Worm (Caenorhabditis elegans) whole organism, L4 larva: ENCODE measurements around the gene ztf-29.

Experiments used
- jun-1 ChIP-seq: fragments of 150-350 bp; optimal IDR thresholded peaks from 2 replicates; lab custom pipeline; 2014; ENCODE audit warnings: missing biosample characterization, missing genetic modification reagents, missing genetic modification characterization
- lin-15B ChIP-seq: fragments of 150-350 bp; sonication (generic microtip); optimal IDR thresholded peaks from 3 replicates; lab custom pipeline; 2014; ENCODE audit warnings: missing biosample characterization, missing genetic modification characterization
- lsy-2 ChIP-seq, 2 experiments: fragments of 150-350 bp in 1 of 2; sonication (generic microtip) in 1 of 2; optimal IDR thresholded peaks; 2 replicates each; lab custom pipeline; 2014 to 2017; ENCODE audit warnings: missing biosample characterization in 2 of 2, missing genetic modification characterization in 2 of 2
- mdl-1 ChIP-seq, 2 experiments: fragments of 150-350 bp in 1 of 2; sonication (generic microtip) in 1 of 2; optimal IDR thresholded peaks; 2 replicates each; lab custom pipeline; 2014 to 2017; ENCODE audit warnings: missing biosample characterization in 2 of 2, missing genetic modification characterization in 2 of 2
- nhr-237 ChIP-seq: sonication (generic microtip); optimal IDR thresholded peaks from 2 replicates; lab custom pipeline; 2017; ENCODE audit warnings: missing biosample characterization, missing genetic modification characterization
- nhr-77 ChIP-seq: fragments of 150-350 bp; optimal IDR thresholded peaks from 2 replicates; lab custom pipeline; 2014; ENCODE audit warnings: missing biosample characterization, missing genetic modification characterization
- snpc-4 ChIP-seq: fragments of 150-350 bp; optimal IDR thresholded peaks from 2 replicates; lab custom pipeline; 2014; ENCODE audit warnings: missing biosample characterization, missing genetic modification characterization
- unc-130 ChIP-seq: sonication (generic microtip); optimal IDR thresholded peaks from 2 replicates; lab custom pipeline; 2016; ENCODE audit warnings: missing genetic modification reagents, missing genetic modification characterization, missing compliant biosample characterization
- unc-62 ChIP-seq, 3 experiments: fragments of 150-350 bp in 1 of 3; sonication (generic microtip); optimal IDR thresholded peaks in 2 of 3; peaks in 1 of 3; 1 replicate in 1 of 3; 2 replicates in 2 of 3; lab custom pipeline; 2014 to 2017; ENCODE audit warnings: missing biosample characterization in 3 of 3, missing genetic modification characterization in 3 of 3, missing genetic modification reagents in 3 of 3, missing genotype in 1 of 3
- ztf-11 ChIP-seq: fragments of 150-350 bp; optimal IDR thresholded peaks from 2 replicates; lab custom pipeline; 2014; ENCODE audit warnings: missing biosample characterization, missing genetic modification characterization
- ztf-7 ChIP-seq: fragments of 150-350 bp; optimal IDR thresholded peaks from 2 replicates; lab custom pipeline; 2014; ENCODE audit warnings: missing biosample characterization, missing genetic modification characterization

DNA sequence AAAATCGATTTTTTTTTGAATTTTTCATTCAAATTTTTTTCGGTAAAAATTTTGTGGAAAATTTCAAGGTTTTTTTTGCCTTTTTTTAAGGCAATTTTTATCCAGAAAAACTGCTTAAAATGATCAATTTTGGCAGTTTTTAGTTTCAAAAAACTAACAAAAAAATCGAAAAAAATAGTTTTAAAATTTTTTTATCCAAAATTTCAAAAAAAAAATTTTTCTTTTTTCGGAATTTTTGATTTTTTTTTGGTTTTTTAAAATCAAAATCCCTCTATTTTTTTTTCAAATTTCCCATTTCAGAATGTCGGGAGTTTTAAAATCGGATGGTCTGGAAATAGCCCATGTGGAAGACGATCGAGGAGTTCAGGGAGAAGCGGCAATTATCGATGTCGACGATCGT lies 13.0 kb downstream of the ztf-29 start, which contains the start of gene Y66D12A.8:
- TF ChIP-seq unc-130 (GFP tag; lab: Kevin White, UChicago) = no peak
- TF ChIP-seq lin-15B (tag; lab: Kevin White, UChicago) = no peak
- no peak for TF ChIP-seq jun-1 (tag; lab: Kevin White, UChicago)
- no peak for TF ChIP-seq lsy-2 (tag; optimal IDR thresholded peaks at IDR 0.05; lab: Kevin White, UChicago)
- TF ChIP-seq snpc-4 (tag; lab: Kevin White, UChicago) = no peak
- no peak for TF ChIP-seq mdl-1 (tag; optimal IDR thresholded peaks at IDR 0.05; lab: Kevin White, UChicago)
- no peak for TF ChIP-seq ztf-7
- TF ChIP-seq unc-62 (GFP tag; optimal IDR thresholded peaks at IDR 0.05 in 1 of 2; lab: Kevin White, UChicago) = no peak
- no peak for TF ChIP-seq unc-62 (tag; optimal IDR thresholded peaks at IDR 0.05; lab: Kevin White, UChicago)
- TF ChIP-seq nhr-77 = no peak
- TF ChIP-seq ztf-11 (tag; lab: Kevin White, UChicago) = no peak
- no peak for TF ChIP-seq nhr-237 (tag; lab: Kevin White, UChicago)
